Worm (Caenorhabditis elegans): Measurements from ENCODE around the gene irld-15.

ce11 chrV:2254553-2255124, 49.0 kb downstream of the irld-15 start, which contains the start of gene str-253:
- no peak for TF ChIP-seq med-1 (GFP tag; optimal IDR thresholded peaks at IDR 0.05; ENCODE audit: insufficient read depth)
- no peak for TF ChIP-seq cog-1 (tag; optimal IDR thresholded peaks at IDR 0.05)
- no peak for TF ChIP-seq klf-2 (GFP tag; conservative IDR thresholded peaks at IDR 0.05)
- TF ChIP-seq ztf-23 (GFP tag; IDR thresholded peaks at IDR 0.05), result no peak
- no peak for TF ChIP-seq ref-1 (GFP tag; conservative IDR thresholded peaks at IDR 0.05)
- no peak for TF ChIP-seq flt-1 (GFP tag; IDR thresholded peaks at IDR 0.05)
